Worm (Caenorhabditis elegans) whole organism, young adult: ENCODE measurements around the gene twk-20.

Experiments
- F52B5.7 ChIP-seq: sonication (generic microtip); optimal IDR thresholded peaks from 2 replicates; lab custom pipeline; 2016; ENCODE audit warnings: mild to moderate bottlenecking, missing genetic modification characterization, missing compliant biosample characterization
- ama-1 ChIP-seq, 3 experiments: fragments of 150-350 bp in 1 of 3; sonication (generic microtip) in 2 of 3; optimal IDR thresholded peaks; 2 replicates each; lab custom pipeline; 2014 to 2018; ENCODE audit warnings: missing biosample characterization in 2 of 3, missing genetic modification characterization in 2 of 3, missing genetic modification reagents in 2 of 3
- atf-7 ChIP-seq: sonication (generic microtip); optimal IDR thresholded peaks from 2 replicates; lab custom pipeline; 2017; ENCODE audit warnings: mild to moderate bottlenecking, missing genetic modification characterization, missing compliant biosample characterization
- ceh-40 ChIP-seq: fragments of 200-800 bp; sonication (Bioruptor generic); IDR thresholded peaks from 2 replicates; pipeline ENCODE4 v1.3.6; 2022; ENCODE audit warnings: missing genetic modification characterization, missing compliant biosample characterization
- lin-35 ChIP-seq, 3 experiments: fragments of 150-350 bp in 2 of 3; sonication (generic microtip) in 1 of 3; optimal IDR thresholded peaks; 2 replicates each; lab custom pipeline; 2014 to 2018; ENCODE audit warnings: missing biosample characterization in 3 of 3, missing genetic modification characterization in 3 of 3, missing genetic modification reagents in 3 of 3
- unc-130 ChIP-seq: sonication (generic microtip); optimal IDR thresholded peaks from 2 replicates; lab custom pipeline; 2016; ENCODE audit warnings: missing genetic modification reagents, missing genetic modification characterization, missing compliant biosample characterization
- unc-62 ChIP-seq: fragments of 150-350 bp; optimal IDR thresholded peaks from 2 replicates; lab custom pipeline; 2014; ENCODE audit warnings: missing biosample characterization, missing genetic modification reagents, missing genetic modification characterization
- ztf-25 ChIP-seq: fragments of 200-800 bp; sonication (Bioruptor generic); IDR thresholded peaks from 2 replicates; pipeline ENCODE4 v1.3.6; 2022; ENCODE audit warnings: missing genetic modification reagents, missing genetic modification characterization, missing compliant biosample characterization

DNA sequence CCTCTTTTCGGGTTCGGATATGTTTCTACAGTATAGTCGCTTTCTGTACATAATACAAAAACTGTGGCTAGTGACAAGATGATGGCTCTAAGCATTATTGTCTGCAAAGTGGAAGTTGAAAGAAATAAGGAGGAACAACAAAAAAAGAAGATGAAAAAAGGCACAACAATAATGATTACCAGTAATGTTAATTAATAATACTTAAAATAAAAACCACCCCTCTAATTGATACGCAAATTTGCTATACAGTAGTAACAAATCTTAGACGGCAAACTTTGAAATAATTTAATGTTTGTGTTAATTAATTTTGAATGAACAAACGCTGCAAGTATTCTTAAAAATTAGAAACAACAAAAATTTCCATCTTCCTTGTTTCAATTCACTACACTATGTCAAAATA lies 18.0 kb upstream of the twk-20 start, which contains the start of gene Y12A6A.1:
- TF ChIP-seq ztf-25 (GFP tag; lab: Robert Waterston, UW) (no peak), unc-62 (no peak), unc-130 (GFP tag; lab: Kevin White, UChicago) (no peak), ama-1 (optimal IDR thresholded peaks at IDR 0.05; lab: Kevin White, UChicago) (no peak), ama-1 (GFP tag; optimal IDR thresholded peaks at IDR 0.05; lab: Kevin White, UChicago) (no peak), lin-35 (GFP tag; optimal IDR thresholded peaks at IDR 0.05; lab: Kevin White, UChicago) (no peak), atf-7 (tag; lab: Kevin White, UChicago) (no peak), F52B5.7 (tag; lab: Kevin White, UChicago) (no peak), ceh-40 (GFP tag; lab: Robert Waterston, UW) (no peak)
